Worm (Caenorhabditis elegans) whole organism, L3 larva: ENCODE data around the gene lec-1.
A peak's percentile ranks its signal among the peaks of the same experiment; 100 is the strongest.

ENCODE experiments used
- R02D3.7 ChIP-seq: fragments of 150-350 bp; optimal IDR thresholded peaks from 2 replicates; lab custom pipeline; 2014; ENCODE audit warnings: missing biosample characterization, missing genetic modification characterization
- ZK546.5 ChIP-seq: sonication (generic microtip); optimal IDR thresholded peaks from 2 replicates; lab custom pipeline; 2017; ENCODE audit warnings: missing biosample characterization, missing genetic modification characterization
- aly-2 ChIP-seq: fragments of 150-350 bp; optimal IDR thresholded peaks from 2 replicates; lab custom pipeline; 2014; ENCODE audit warnings: missing biosample characterization, missing genetic modification characterization
- ama-1 ChIP-seq: fragments of 150-350 bp; optimal IDR thresholded peaks from 2 replicates; lab custom pipeline; 2018
- ceh-16 ChIP-seq: sonication (generic microtip); optimal IDR thresholded peaks from 2 replicates; lab custom pipeline; 2017; ENCODE audit warnings: missing biosample characterization, missing genetic modification characterization
- ceh-28 ChIP-seq: fragments of 150-350 bp; optimal IDR thresholded peaks from 2 replicates; lab custom pipeline; 2014; ENCODE audit warnings: missing biosample characterization, missing genetic modification reagents, missing genetic modification characterization
- ceh-82 ChIP-seq: fragments of 150-350 bp; optimal IDR thresholded peaks from 2 replicates; lab custom pipeline; 2014; ENCODE audit warnings: missing biosample characterization, missing genetic modification characterization
- ceh-9 ChIP-seq: sonication (generic microtip); optimal IDR thresholded peaks from 2 replicates; lab custom pipeline; 2018; ENCODE audit warnings: missing biosample characterization, missing genetic modification characterization
- daf-12 ChIP-seq: fragments of 150-350 bp; optimal IDR thresholded peaks from 2 replicates; lab custom pipeline; 2014; ENCODE audit warnings: missing biosample characterization, missing genetic modification reagents, missing genetic modification characterization
- egl-27 ChIP-seq: sonication (generic microtip); optimal IDR thresholded peaks from 4 replicates; lab custom pipeline; 2017; ENCODE audit warnings: missing biosample characterization, missing genetic modification reagents, missing genetic modification characterization
- egl-5 ChIP-seq: fragments of 150-350 bp; optimal IDR thresholded peaks from 2 replicates; lab custom pipeline; 2017; ENCODE audit warnings: missing biosample characterization, missing genetic modification reagents, missing genetic modification characterization, inconsistent platforms
- elt-1 ChIP-seq: fragments of 150-350 bp; optimal IDR thresholded peaks from 2 replicates; lab custom pipeline; 2014; ENCODE audit warnings: missing biosample characterization, missing genetic modification characterization
- elt-2 ChIP-seq: sonication (generic microtip); optimal IDR thresholded peaks from 2 replicates; lab custom pipeline; 2016; ENCODE audit warnings: missing genetic modification reagents, mild to moderate bottlenecking, missing genetic modification characterization, missing compliant biosample characterization
- elt-3 ChIP-seq, 3 experiments: fragments of 150-350 bp in 1 of 3; sonication (generic microtip) in 2 of 3; optimal IDR thresholded peaks; 2 replicates in 2 of 3; 4 replicates in 1 of 3; lab custom pipeline; 2014 to 2017; ENCODE audit warnings: missing biosample characterization in 3 of 3, missing genetic modification characterization in 3 of 3
- eor-1 ChIP-seq, 2 experiments: fragments of 150-350 bp; optimal IDR thresholded peaks; 2 replicates each; lab custom pipeline; 2014 to 2018; ENCODE audit warnings: missing biosample characterization in 2 of 2, missing genetic modification characterization in 2 of 2
- fkh-10 ChIP-seq: sonication (generic microtip); optimal IDR thresholded peaks from 2 replicates; lab custom pipeline; 2017; ENCODE audit warnings: missing biosample characterization, missing genetic modification reagents, missing genetic modification characterization
- fkh-2 ChIP-seq: fragments of 150-350 bp; optimal IDR thresholded peaks from 2 replicates; lab custom pipeline; 2014; ENCODE audit warnings: missing biosample characterization, missing genetic modification reagents, missing genetic modification characterization
- fos-1 ChIP-seq: fragments of 150-350 bp; optimal IDR thresholded peaks from 2 replicates; lab custom pipeline; 2014; ENCODE audit warnings: missing biosample characterization, missing genetic modification characterization
- hmg-11 ChIP-seq: sonication (generic microtip); optimal IDR thresholded peaks from 2 replicates; lab custom pipeline; 2016; ENCODE audit warnings: missing genetic modification characterization, missing compliant biosample characterization
- jun-1 ChIP-seq: fragments of 150-350 bp; optimal IDR thresholded peaks from 2 replicates; lab custom pipeline; 2014; ENCODE audit warnings: missing biosample characterization, missing genetic modification reagents, missing genetic modification characterization
- lin-15B ChIP-seq: fragments of 150-350 bp; optimal IDR thresholded peaks from 2 replicates; lab custom pipeline; 2014; ENCODE audit warnings: missing biosample characterization, missing genetic modification characterization
- lin-39 ChIP-seq: fragments of 150-350 bp; optimal IDR thresholded peaks from 2 replicates; lab custom pipeline; 2018; ENCODE audit warnings: missing biosample characterization, missing genetic modification reagents, missing genetic modification characterization
- lsy-12 ChIP-seq: sonication (generic microtip); optimal IDR thresholded peaks from 2 replicates; lab custom pipeline; 2016; ENCODE audit warnings: mild to moderate bottlenecking, missing genetic modification characterization, missing compliant biosample characterization
- mdl-1 ChIP-seq: fragments of 150-350 bp; optimal IDR thresholded peaks from 2 replicates; lab custom pipeline; 2014; ENCODE audit warnings: missing biosample characterization, missing genetic modification characterization
- mml-1 ChIP-seq: fragments of 150-350 bp; sonication (generic microtip); optimal IDR thresholded peaks from 3 replicates; lab custom pipeline; 2014; ENCODE audit warnings: missing biosample characterization, missing genetic modification characterization
- nfya-1 ChIP-seq: sonication (generic microtip); optimal IDR thresholded peaks from 2 replicates; lab custom pipeline; 2017; ENCODE audit warnings: missing genetic modification characterization, mild to moderate bottlenecking, missing compliant biosample characterization, antibody characterized with exemption, moderate library complexity; ENCODE audit not compliant: insufficient read depth
- nhr-11 ChIP-seq: fragments of 150-350 bp; optimal IDR thresholded peaks from 2 replicates; lab custom pipeline; 2014; ENCODE audit warnings: missing biosample characterization, missing genetic modification characterization
- nhr-12 ChIP-seq: fragments of 150-350 bp; optimal IDR thresholded peaks from 2 replicates; lab custom pipeline; 2014; ENCODE audit warnings: missing biosample characterization, missing genetic modification characterization
- nhr-23 ChIP-seq: fragments of 150-350 bp; optimal IDR thresholded peaks from 2 replicates; lab custom pipeline; 2014; ENCODE audit warnings: missing biosample characterization, missing genetic modification reagents, missing genetic modification characterization
- nhr-237 ChIP-seq: fragments of 150-350 bp; optimal IDR thresholded peaks from 2 replicates; lab custom pipeline; 2014; ENCODE audit warnings: missing biosample characterization, missing genetic modification characterization
- nhr-25 ChIP-seq: sonication (generic microtip); optimal IDR thresholded peaks from 2 replicates; lab custom pipeline; 2017; ENCODE audit warnings: missing biosample characterization, missing genetic modification characterization
- nhr-28 ChIP-seq: fragments of 150-350 bp; optimal IDR thresholded peaks from 2 replicates; lab custom pipeline; 2014; ENCODE audit warnings: missing biosample characterization, missing genetic modification characterization
- nhr-43 ChIP-seq: sonication (generic microtip); optimal IDR thresholded peaks from 2 replicates; lab custom pipeline; 2016; ENCODE audit warnings: mild to moderate bottlenecking, missing genetic modification characterization, missing compliant biosample characterization; ENCODE audit not compliant: poor library complexity, severe bottlenecking
- nhr-67 ChIP-seq: fragments of 150-350 bp; optimal IDR thresholded peaks from 2 replicates; lab custom pipeline; 2014; ENCODE audit warnings: missing biosample characterization, missing genetic modification characterization
- nhr-76 ChIP-seq: fragments of 150-350 bp; sonication (generic microtip); optimal IDR thresholded peaks from 5 replicates; lab custom pipeline; 2014; ENCODE audit warnings: missing biosample characterization, missing genetic modification characterization
- nhr-77 ChIP-seq: fragments of 150-350 bp; optimal IDR thresholded peaks from 2 replicates; lab custom pipeline; 2014; ENCODE audit warnings: missing biosample characterization, missing genetic modification characterization
- pha-4 ChIP-seq: fragments of 150-350 bp; optimal IDR thresholded peaks from 2 replicates; lab custom pipeline; 2014; ENCODE audit warnings: missing biosample characterization, missing genetic modification reagents, missing genetic modification characterization
- pqm-1 ChIP-seq: fragments of 150-350 bp; optimal IDR thresholded peaks from 2 replicates; lab custom pipeline; 2017; ENCODE audit warnings: missing biosample characterization, missing genetic modification characterization, inconsistent platforms
- sea-2 ChIP-seq: fragments of 150-350 bp; sonication (generic microtip); optimal IDR thresholded peaks from 4 replicates; lab custom pipeline; 2014; ENCODE audit warnings: missing biosample characterization, missing genetic modification reagents, missing genetic modification characterization
- snpc-4 ChIP-seq: fragments of 150-350 bp; optimal IDR thresholded peaks from 2 replicates; lab custom pipeline; 2014; ENCODE audit warnings: missing biosample characterization, missing genetic modification characterization
- tbx-2 ChIP-seq: sonication (generic microtip); optimal IDR thresholded peaks from 2 replicates; lab custom pipeline; 2016; ENCODE audit warnings: mild to moderate bottlenecking, missing genetic modification characterization, missing compliant biosample characterization
- unc-39 ChIP-seq: sonication (generic microtip); optimal IDR thresholded peaks from 4 replicates; lab custom pipeline; 2017; ENCODE audit warnings: missing biosample characterization, missing genetic modification characterization
- unc-62 ChIP-seq: fragments of 150-350 bp; sonication (generic microtip); optimal IDR thresholded peaks from 4 replicates; lab custom pipeline; 2014; ENCODE audit warnings: missing biosample characterization, missing genetic modification reagents, missing genetic modification characterization
- zag-1 ChIP-seq: fragments of 150-350 bp; optimal IDR thresholded peaks from 2 replicates; lab custom pipeline; 2014; ENCODE audit warnings: missing biosample characterization, missing genetic modification characterization
- ztf-11 ChIP-seq: fragments of 150-350 bp; optimal IDR thresholded peaks from 2 replicates; lab custom pipeline; 2014; ENCODE audit warnings: missing biosample characterization, missing genetic modification characterization
- ztf-4 ChIP-seq: fragments of 150-350 bp; optimal IDR thresholded peaks from 2 replicates; lab custom pipeline; 2014; ENCODE audit warnings: missing biosample characterization, missing genetic modification characterization

lec-1 gene

ce11 chrII:13196689-13197280, 1.4 kb downstream of the lec-1 start:
- TF ChIP-seq zag-1 (tag; lab: Kevin White, UChicago) (no peak), nhr-25 (tag; lab: Kevin White, UChicago) (peak; percentile 41), nhr-11 (tag; lab: Kevin White, UChicago) (no peak), lin-39 (tag; lab: Kevin White, UChicago) (peak; percentile 32), nhr-23 (tag; lab: Kevin White, UChicago) (peak; percentile 2), eor-1 (tag; optimal IDR thresholded peaks at IDR 0.05; lab: Kevin White, UChicago) (no peak), pha-4 (tag; lab: Kevin White, UChicago) (peak; percentile 75), ceh-9 (no peak), lin-15B (tag; lab: Kevin White, UChicago) (no peak), nfya-1 (tag; lab: Kevin White, UChicago) (peak; percentile 33), fkh-2 (no peak), hmg-11 (tag; lab: Kevin White, UChicago) (peak; percentile 29), elt-2 (tag; lab: Kevin White, UChicago) (no peak)

- TF ChIP-seq R02D3.7 (tag; lab: Kevin White, UChicago) (no peak), elt-3 (tag; optimal IDR thresholded peaks at IDR 0.05; lab: Kevin White, UChicago) (no peak), nhr-23 (tag; lab: Kevin White, UChicago) (no peak), egl-5 (no peak), pha-4 (tag; lab: Kevin White, UChicago) (peak; percentile 87), unc-39 (tag; lab: Kevin White, UChicago) (no peak), fkh-2 (no peak)
Observed at ce11 chrII:13198845-13199244, 3.5 kb downstream of the lec-1 start.

- TF ChIP-seq sea-2 (GFP tag; lab: Kevin White, UChicago) (no peak), mdl-1 (tag; lab: Kevin White, UChicago) (no peak), nhr-67 (tag; lab: Kevin White, UChicago) (no peak), nhr-237 (tag; lab: Kevin White, UChicago) (no peak), elt-2 (tag; lab: Kevin White, UChicago) (peak; percentile 51), nhr-28 (tag; lab: Kevin White, UChicago) (no peak), egl-27 (tag; lab: Kevin White, UChicago) (no peak), ama-1 (lab: Kevin White, UChicago) (peak; percentile 82), daf-12 (tag; lab: Kevin White, UChicago) (no peak), nfya-1 (tag; lab: Kevin White, UChicago) (peak; percentile 68), nhr-12 (tag; lab: Kevin White, UChicago) (no peak), zag-1 (tag; lab: Kevin White, UChicago) (no peak), mml-1 (no peak), nhr-11 (tag; lab: Kevin White, UChicago) (no peak), unc-39 (tag; lab: Kevin White, UChicago) (no peak), elt-3 (tag; optimal IDR thresholded peaks at IDR 0.05; lab: Kevin White, UChicago) (no peak), lin-15B (tag; lab: Kevin White, UChicago) (peak; percentile 87), unc-62 (GFP tag; lab: Kevin White, UChicago) (no peak), elt-1 (tag; lab: Kevin White, UChicago) (no peak), pqm-1 (tag; lab: Kevin White, UChicago) (peak; percentile 5), fkh-10 (GFP tag; lab: Kevin White, UChicago) (peak; percentile 70), nhr-43 (no peak), R02D3.7 (tag; lab: Kevin White, UChicago) (peak; percentile 66), nhr-25 (tag; lab: Kevin White, UChicago) (peak; percentile 20), eor-1 (tag; optimal IDR thresholded peaks at IDR 0.05; lab: Kevin White, UChicago) (no peak), lsy-12 (tag; lab: Kevin White, UChicago) (peak; percentile 70), lin-39 (tag; lab: Kevin White, UChicago) (peak; percentile 44), egl-5 (peak; percentile 50), ztf-4 (tag; lab: Kevin White, UChicago) (no peak), pha-4 (tag; lab: Kevin White, UChicago) (peak; percentile 78), nhr-76 (tag; lab: Kevin White, UChicago) (no peak), fkh-2 (no peak), jun-1 (tag; lab: Kevin White, UChicago) (peak; percentile 54), ceh-28 (tag; lab: Kevin White, UChicago) (peak; percentile 45), snpc-4 (tag; lab: Kevin White, UChicago) (peak; percentile 41), aly-2 (tag; lab: Kevin White, UChicago) (no peak), nhr-23 (tag; lab: Kevin White, UChicago) (peak; percentile 49), nhr-77 (peak; percentile 76), fos-1 (no peak), tbx-2 (tag; lab: Kevin White, UChicago) (no peak), ceh-9 (no peak), hmg-11 (tag; lab: Kevin White, UChicago) (peak; percentile 61), ceh-82 (tag; lab: Kevin White, UChicago) (no peak), ZK546.5 (tag; lab: Kevin White, UChicago) (no peak), ztf-11 (tag; lab: Kevin White, UChicago) (no peak), ceh-16 (no peak)
Observed at ce11 chrII:13199674-13200215, 4.4 kb downstream of the lec-1 start, which contains the start of gene btf-1. TSS of gene btf-1 (plus strand) at chrII:13200165.
